Fruit fly (Drosophila melanogaster): ENCODE results near the gene Ctps.

Ctps gene

dm6 chr3L:15076380-15076779 is 21.3 kb upstream of the Ctps start:
- TF ChIP-seq CG15479 (GFP tag; optimal IDR thresholded peaks at IDR 0.05) (no peak), Pdp1 (GFP tag; optimal IDR thresholded peaks at IDR 0.05) (peak in 1 of 2 experiments; percentile 19)

- no peak for TF ChIP-seq CG6683 (GFP tag; optimal IDR thresholded peaks at IDR 0.05)
- TF ChIP-seq CG17912 (GFP tag; optimal IDR thresholded peaks at IDR 0.05): no peak
- TF ChIP-seq usp (GFP tag; optimal IDR thresholded peaks at IDR 0.05): no peak
- TF ChIP-seq sqz (GFP tag; optimal IDR thresholded peaks at IDR 0.05): no peak
- no peak for TF ChIP-seq CG12744 (GFP tag; optimal IDR thresholded peaks at IDR 0.05)
- TF ChIP-seq z (GFP tag; IDR thresholded peaks at IDR 0.05): no peak
- no peak for TF ChIP-seq CG6175 (GFP tag; IDR thresholded peaks at IDR 0.05)
- TF ChIP-seq CkIIα-i1 (GFP tag; IDR thresholded peaks at IDR 0.05): no peak
- no peak for TF ChIP-seq Dbx (GFP tag; IDR thresholded peaks at IDR 0.05)
- no peak for TF ChIP-seq CG8359 (GFP tag; optimal IDR thresholded peaks at IDR 0.05; ENCODE audit: borderline replicate concordance)
- no peak for TF ChIP-seq bab2 (GFP tag; optimal IDR thresholded peaks at IDR 0.05)
- no peak for TF ChIP-seq CG8478 (optimal IDR thresholded peaks at IDR 0.05)
- TF ChIP-seq sens-2 (GFP tag; IDR thresholded peaks at IDR 0.05): no peak
These were observed 19.4 kb upstream of the Ctps start, which contains the start of gene Or71a for dm6 chr3L:15078347-15078746. TSS of gene Or71a (minus strand) at chr3L:15078447.

DNA sequence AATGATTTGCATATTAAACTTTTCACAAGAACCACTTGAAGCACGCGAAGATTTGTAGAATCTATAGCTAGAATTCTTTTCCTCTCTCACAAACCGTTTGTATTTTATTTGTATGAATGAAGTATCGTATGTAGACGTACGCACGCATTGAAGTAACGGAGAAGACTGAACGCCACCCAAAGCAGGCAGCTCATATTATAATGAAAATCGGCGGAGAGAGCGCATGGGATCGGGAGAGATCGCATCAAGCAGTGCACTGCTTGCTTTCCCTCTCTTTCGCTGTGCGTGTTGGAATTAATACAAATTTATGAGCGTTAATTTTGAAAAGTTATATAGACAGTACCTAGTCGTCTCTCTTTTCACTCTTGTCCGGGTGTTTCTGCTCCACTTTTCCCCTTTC is 18.4 kb upstream of the Ctps start:
- peak in 1 of 2 experiments; percentile 53 for TF ChIP-seq Dfd (GFP tag; optimal IDR thresholded peaks at IDR 0.05)
- TF ChIP-seq Dbx (GFP tag; IDR thresholded peaks at IDR 0.05): peak; percentile 42; the same call in 1 of the 3 replicates
- TF ChIP-seq GATAe (GFP tag; conservative IDR thresholded peaks at IDR 0.05): no peak
- TF ChIP-seq Vsx1 (GFP tag; optimal IDR thresholded peaks at IDR 0.05): no peak
- TF ChIP-seq dmrt11E (tag; optimal IDR thresholded peaks at IDR 0.05): no peak
- peak; percentile 25 for TF ChIP-seq CG13624 (GFP tag; optimal IDR thresholded peaks at IDR 0.05)
- TF ChIP-seq CG42726 (GFP tag; IDR thresholded peaks at IDR 0.05; ENCODE audit: partially characterized antibody): peak; percentile 40; the same call in 1 of the 2 replicates
- no peak for TF ChIP-seq CG18262 (tag; optimal IDR thresholded peaks at IDR 0.05)
- TF ChIP-seq ATbp (GFP tag; optimal IDR thresholded peaks at IDR 0.05): no peak
- peak in 1 of 2 experiments; percentile 44 for TF ChIP-seq Pdp1 (GFP tag; optimal IDR thresholded peaks at IDR 0.05)
- TF ChIP-seq vvl (GFP tag; IDR thresholded peaks at IDR 0.05): peak; percentile 79
- TF ChIP-seq tna (GFP tag; IDR thresholded peaks at IDR 0.05; ENCODE audit: partially characterized antibody): peak; percentile 19; the same call in 1 of the 2 replicates
- TF ChIP-seq slp2 (GFP tag; optimal IDR thresholded peaks at IDR 0.05): no peak
- TF ChIP-seq tll (GFP tag; optimal IDR thresholded peaks at IDR 0.05): no peak
- TF ChIP-seq chm (GFP tag; IDR thresholded peaks at IDR 0.05): peak; percentile 50; the same call in 1 of the 2 replicates
- TF ChIP-seq CG14014 (GFP tag; IDR thresholded peaks at IDR 0.05): peak; percentile 24; the same call in 1 of the 2 replicates
- TF ChIP-seq CG1024 (GFP tag; IDR thresholded peaks at IDR 0.05): no peak
- peak; percentile 54 for TF ChIP-seq CG11504 (tag; optimal IDR thresholded peaks at IDR 0.05)
- TF ChIP-seq CG6813 (GFP tag; optimal IDR thresholded peaks at IDR 0.05): peak; percentile 18
- 0 out of 2 replicates have a peak, but pooled peaks have one; percentile 19 for TF ChIP-seq hbn (GFP tag; IDR thresholded peaks at IDR 0.05; ENCODE audit: partially characterized antibody)
- TF ChIP-seq MBD-R2 (GFP tag; IDR thresholded peaks at IDR 0.05): no peak
- TF ChIP-seq CG6175 (GFP tag; IDR thresholded peaks at IDR 0.05): peak; percentile 23; the same call in 1 of the 3 replicates
- TF ChIP-seq CG32772 (GFP tag; IDR thresholded peaks at IDR 0.05): no peak
- no peak for TF ChIP-seq Dref (GFP tag; IDR thresholded peaks at IDR 0.05)
- TF ChIP-seq lbe (GFP tag; optimal IDR thresholded peaks at IDR 0.05): no peak
- TF ChIP-seq CG30431 (GFP tag; optimal IDR thresholded peaks at IDR 0.05): no peak
- no peak for TF ChIP-seq gro (GFP tag; optimal IDR thresholded peaks at IDR 0.05)
- TF ChIP-seq Chrac-16 (GFP tag; optimal IDR thresholded peaks at IDR 0.05): no peak
- TF ChIP-seq psq (GFP tag; optimal IDR thresholded peaks at IDR 0.05): no peak
- no peak for TF ChIP-seq tio (GFP tag; optimal IDR thresholded peaks at IDR 0.05)
- TF ChIP-seq bbx (GFP tag; IDR thresholded peaks at IDR 0.05; ENCODE audit: partially characterized antibody): peak; percentile 42
- peak; percentile 2 for TF ChIP-seq CG34376 (GFP tag; optimal IDR thresholded peaks at IDR 0.05)
- peak; percentile 87 for TF ChIP-seq CG3163 (GFP tag; optimal IDR thresholded peaks at IDR 0.05)
- TF ChIP-seq sima (GFP tag; optimal IDR thresholded peaks at IDR 0.05): no peak
- peak; percentile 39 for TF ChIP-seq CG3281 (GFP tag; optimal IDR thresholded peaks at IDR 0.05)

Measured in whole organism, embryonic.